Worm (Caenorhabditis elegans) whole organism, L4 larva: Measurements from ENCODE around the gene vps-41.

Experiments used
- aha-1 ChIP-seq: fragments of 150-350 bp; peaks from one replicate; lab custom pipeline; 2014; ENCODE audit warnings: missing biosample characterization, missing genetic modification characterization
- aly-2 ChIP-seq: sonication (generic microtip); optimal IDR thresholded peaks from 2 replicates; lab custom pipeline; 2018; ENCODE audit warnings: missing biosample characterization, missing genetic modification characterization
- ceh-82 ChIP-seq: sonication (generic microtip); optimal IDR thresholded peaks from 2 replicates; lab custom pipeline; 2017; ENCODE audit warnings: missing biosample characterization, missing genetic modification characterization
- daf-8 ChIP-seq: fragments of 200-800 bp; sonication (Bioruptor generic); IDR thresholded peaks from 2 replicates; pipeline ENCODE4 v1.3.6; 2022; ENCODE audit warnings: missing genetic modification characterization, missing compliant biosample characterization
- nhr-11 ChIP-seq: fragments of 150-350 bp; optimal IDR thresholded peaks from 2 replicates; lab custom pipeline; 2014; ENCODE audit warnings: missing biosample characterization, missing genetic modification characterization
- nhr-48 ChIP-seq: sonication (generic microtip); optimal IDR thresholded peaks from 2 replicates; lab custom pipeline; 2016; ENCODE audit warnings: mild to moderate bottlenecking, missing genetic modification characterization, missing compliant biosample characterization

- peak; percentile 63 for TF ChIP-seq aha-1 (tag; lab: Kevin White, UChicago)
- TF ChIP-seq nhr-48 (tag; lab: Kevin White, UChicago), result no peak
- TF ChIP-seq daf-8 (GFP tag; lab: Robert Waterston, UW), result no peak
- no peak for TF ChIP-seq ceh-82 (tag; lab: Kevin White, UChicago)
- no peak for TF ChIP-seq nhr-11
- no peak for TF ChIP-seq aly-2 (tag; lab: Kevin White, UChicago)
Measured at ce11 chrX:5248754-5249153, 34.9 kb upstream of the vps-41 start.
